Worm (Caenorhabditis elegans) whole organism, mixed stage, embryonic: ENCODE measurements around the gene col-181.

Experiments
- cnd-1 ChIP-seq: fragments of 200-800 bp; sonication (Bioruptor generic); optimal IDR thresholded peaks from 2 replicates; lab custom pipeline; 2018; ENCODE audit warnings: mild to moderate bottlenecking, missing genetic modification characterization, missing compliant biosample characterization
- nhr-76 ChIP-seq: sonication (generic microtip); optimal IDR thresholded peaks from 2 replicates; lab custom pipeline; 2017; ENCODE audit warnings: missing biosample characterization, missing genetic modification characterization
- unc-62 ChIP-seq: fragments of 150-350 bp; optimal IDR thresholded peaks from 2 replicates; lab custom pipeline; 2014; ENCODE audit warnings: missing biosample characterization, missing genetic modification reagents, missing genetic modification characterization

- TF ChIP-seq nhr-76 (tag; lab: Kevin White, UChicago) = no peak
- TF ChIP-seq cnd-1 (tag; lab: Kevin White, UChicago) = no peak
- no peak for TF ChIP-seq unc-62 (GFP tag; lab: Kevin White, UChicago)
These were observed 18.4 kb downstream of the col-181 start, which contains the start of gene T01H10.11 for ce11 chrX:12123152-12123551.
